Fruit fly (Drosophila melanogaster): ENCODE measurements around the gene Mst27D.
A peak's percentile ranks its signal among the peaks of the same experiment; 100 is the strongest.

Mst27D gene

DNA sequence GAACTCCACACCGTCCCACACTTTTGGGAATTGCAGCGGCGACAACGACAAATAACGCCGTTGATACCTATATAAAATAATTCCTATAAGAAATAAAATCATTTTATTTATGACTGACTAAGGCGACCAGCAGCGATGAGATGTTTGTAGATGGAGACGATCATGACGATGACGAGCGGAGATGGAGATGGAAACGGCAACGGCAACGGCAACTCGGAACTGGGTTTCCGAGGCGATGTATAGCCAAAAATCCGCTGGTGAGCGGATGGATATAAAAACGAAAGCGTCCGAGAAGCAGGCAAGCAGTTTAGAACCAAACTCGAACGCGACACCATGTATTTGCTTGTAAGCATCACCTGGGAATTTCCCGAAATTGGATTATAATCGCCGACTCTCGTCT lies 39.3 kb downstream of the Mst27D start, which contains the start of gene Pcp:
Pcp (plus strand) TSS at position 301 of the 400 bp plus-strand sequence.
- TF ChIP-seq CTCF (GFP tag; optimal IDR thresholded peaks at IDR 0.05) (no peak), nerfin-1 (tag; optimal IDR thresholded peaks at IDR 0.05) (no peak), CG7839 (tag; optimal IDR thresholded peaks at IDR 0.05) (no peak), CG31441 (GFP tag; IDR thresholded peaks at IDR 0.05) (no peak), cad (GFP tag; optimal IDR thresholded peaks at IDR 0.05) (no peak), Ets97D (GFP tag; optimal IDR thresholded peaks at IDR 0.05) (no peak), caup (GFP tag; optimal IDR thresholded peaks at IDR 0.05; ENCODE audit: severe bottlenecking) (no peak), zfh1 (GFP tag; IDR thresholded peaks at IDR 0.05) (no peak)

- TF ChIP-seq stwl (tag; optimal IDR thresholded peaks at IDR 0.05) (peak; percentile 45), BEAF-32 (GFP tag; optimal IDR thresholded peaks at IDR 0.05) (peak; percentile 1), CG34224 (GFP tag; IDR thresholded peaks at IDR 0.05; ENCODE audit: partially characterized antibody) (0 out of 3 replicates have a peak, but pooled peaks have one; percentile 17), CG8924 (tag; optimal IDR thresholded peaks at IDR 0.05) (peak; percentile 38), Dp (GFP tag; optimal IDR thresholded peaks at IDR 0.05) (peak; percentile 35), CG13287 (GFP tag; IDR thresholded peaks at IDR 0.05; ENCODE audit: partially characterized antibody) (peak; percentile 13; the same call in 1 of the 2 replicates), MBD-R2 (GFP tag; IDR thresholded peaks at IDR 0.05) (peak; percentile 56; the same call in 1 of the 2 replicates), CG7928 (GFP tag; optimal IDR thresholded peaks at IDR 0.05) (peak; percentile 88), CG18619 (GFP tag; optimal IDR thresholded peaks at IDR 0.05) (no peak), pzg (GFP tag; optimal IDR thresholded peaks at IDR 0.05) (peak; percentile 37), trem (tag; optimal IDR thresholded peaks at IDR 0.05) (peak; percentile 18), E2f2 (GFP tag; IDR thresholded peaks at IDR 0.05) (peak; percentile 47; the same call in 1 of the 2 replicates), crp (GFP tag; optimal IDR thresholded peaks at IDR 0.05) (peak; percentile 2 to 85), gfzf (GFP tag; optimal IDR thresholded peaks at IDR 0.05) (peak; percentile 32), CG2116 (GFP tag; optimal IDR thresholded peaks at IDR 0.05) (peak; percentile 2), cg (GFP tag; optimal IDR thresholded peaks at IDR 0.05) (peak; percentile 56), ranshi (GFP tag; IDR thresholded peaks at IDR 0.05) (no peak), CG15479 (GFP tag; optimal IDR thresholded peaks at IDR 0.05) (no peak), Doc3 (GFP tag; IDR thresholded peaks at IDR 0.05; ENCODE audit: partially characterized antibody) (0 out of 3 replicates have a peak, but pooled peaks have one; percentile 17), CG18011 (GFP tag; optimal IDR thresholded peaks at IDR 0.05) (no peak), CG6683 (GFP tag; optimal IDR thresholded peaks at IDR 0.05) (no peak), MESR4 (GFP tag; optimal IDR thresholded peaks at IDR 0.05) (peak; percentile 6), Doc2 (GFP tag; IDR thresholded peaks at IDR 0.05) (no peak), CG14710 (tag; optimal IDR thresholded peaks at IDR 0.05) (peak; percentile 6), CG13424 (tag; optimal IDR thresholded peaks at IDR 0.05) (no peak), Dll (GFP tag; IDR thresholded peaks at IDR 0.05; ENCODE audit: partially characterized antibody) (peak; percentile 34; the same call in 1 of the 4 replicates), Myb (GFP tag; optimal IDR thresholded peaks at IDR 0.05) (peak; percentile 92)
Observed at dm6 chr2L:7013157-7013556, 47.5 kb downstream of the Mst27D start, which contains the start of gene CG43322. TSS of gene CG43322 (plus strand) at chr2L:7013396.

- TF ChIP-seq CG10274 (GFP tag; optimal IDR thresholded peaks at IDR 0.05) (no peak), ind (GFP tag; optimal IDR thresholded peaks at IDR 0.05) (no peak), h (optimal IDR thresholded peaks at IDR 0.05) (no peak), CG3847 (GFP tag; IDR thresholded peaks at IDR 0.05) (no peak), Poxn (GFP tag; IDR thresholded peaks at IDR 0.05) (no peak), sens-2 (GFP tag; IDR thresholded peaks at IDR 0.05) (no peak), knrl (GFP tag; IDR thresholded peaks at IDR 0.05; ENCODE audit: partially characterized antibody) (no peak), Scr (GFP tag; IDR thresholded peaks at IDR 0.05; ENCODE audit: partially characterized antibody) (no peak), Awh (GFP tag; IDR thresholded peaks at IDR 0.05) (no peak), btn (GFP tag; optimal IDR thresholded peaks at IDR 0.05) (no peak), scrt (GFP tag; optimal IDR thresholded peaks at IDR 0.05) (no peak), CG6689 (GFP tag; IDR thresholded peaks at IDR 0.05) (no peak), CG8388 (GFP tag; optimal IDR thresholded peaks at IDR 0.05) (no peak), CG7745 (tag; optimal IDR thresholded peaks at IDR 0.05) (no peak)
Observed at dm6 chr2L:7011962-7012361, 48.7 kb downstream of the Mst27D start, which contains the start of gene CG43321. TSS of gene CG43321 (plus strand) at chr2L:7012262.

Measured in whole organism, embryonic.